Worm (Caenorhabditis elegans): ENCODE results near the gene F36G9.3.
"Not testable (repeated sequence)": the region's sequence is repeated elsewhere in the genome, so short reads cannot be mapped to it uniquely, and the experiment has no call there.

Gene F36G9.3

DNA sequence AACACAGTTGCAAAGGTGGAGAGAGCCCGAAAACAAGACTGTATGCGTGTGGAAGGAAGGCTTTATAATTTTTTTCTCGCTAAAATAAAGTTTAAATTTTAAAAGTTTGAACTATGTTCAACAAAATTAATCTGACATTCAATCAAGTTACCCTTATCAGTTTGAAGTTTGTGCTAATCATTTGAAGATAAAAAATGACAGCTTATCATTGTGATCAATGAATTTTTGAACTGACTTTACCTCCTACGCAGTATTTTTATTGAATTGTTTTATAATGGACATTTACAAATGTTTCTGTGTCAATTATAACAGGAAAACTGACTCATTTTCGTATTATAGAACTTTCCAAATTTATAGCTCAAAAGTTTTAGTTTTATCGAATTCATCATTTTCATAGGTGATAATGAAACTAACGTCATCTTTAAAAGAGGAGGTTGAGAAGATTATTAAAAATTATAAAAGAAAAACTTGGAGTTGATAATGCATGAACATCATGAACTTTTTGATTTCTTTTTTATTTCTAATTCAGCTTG is 21.1 kb downstream of the F36G9.3 start, which contains the start of gene oac-20:
Gene oac-20 (plus strand): TSS at position 483 of the 533 bp plus-strand sequence.
- TF ChIP-seq snpc-4 (tag; optimal IDR thresholded peaks at IDR 0.05), result no peak
- TF ChIP-seq ceh-83 (GFP tag; optimal IDR thresholded peaks at IDR 0.05), result no peak
- TF ChIP-seq elt-3 (tag; optimal IDR thresholded peaks at IDR 0.05), result no peak

DNA sequence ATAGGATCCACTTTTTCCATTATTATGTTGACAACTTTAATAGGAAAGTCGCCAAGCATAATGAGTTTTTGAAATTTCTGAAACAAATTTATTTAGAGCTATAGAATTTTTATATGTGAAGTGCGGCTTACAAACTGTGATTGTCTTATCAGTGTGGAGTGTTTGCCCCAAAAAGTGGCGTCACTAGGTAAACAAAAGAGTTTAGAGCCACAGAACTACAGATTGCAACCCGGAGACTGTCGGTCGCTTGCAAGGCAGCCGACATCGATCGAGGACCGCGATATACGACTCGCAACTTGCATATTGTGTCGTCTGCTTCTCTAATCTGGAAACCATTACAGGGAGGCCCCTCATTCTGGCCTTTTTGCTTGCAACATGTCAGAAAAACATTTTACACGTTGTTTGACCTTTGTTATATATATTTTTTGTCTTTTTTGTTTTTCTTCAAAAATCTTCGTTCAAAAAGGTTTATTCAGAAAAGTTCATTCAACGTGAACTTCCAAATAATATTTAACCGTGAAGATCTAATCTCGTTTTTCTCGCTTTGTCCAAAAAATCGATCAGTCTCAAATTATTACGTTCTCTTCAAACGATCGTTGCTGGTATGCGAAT is 25.6 kb downstream of the F36G9.3 start, which contains the start of the genes fbxa-99 and F36G9.13:
Gene fbxa-99 (minus strand): TSS at position 122 of the 612 bp plus-strand sequence.
Gene F36G9.13 (plus strand): TSS at position 562 of the 612 bp plus-strand sequence.
- TF ChIP-seq mls-2 (tag; optimal IDR thresholded peaks at IDR 0.05) (no peak), nhr-76 (tag; optimal IDR thresholded peaks at IDR 0.05) (no peak), hlh-1 (tag; optimal IDR thresholded peaks at IDR 0.05) (no peak), lin-32 (GFP tag; optimal IDR thresholded peaks at IDR 0.05) (no peak), snpc-4 (tag; optimal IDR thresholded peaks at IDR 0.05) (no peak), elt-3 (tag; optimal IDR thresholded peaks at IDR 0.05) (no peak), sem-2 (GFP tag; optimal IDR thresholded peaks at IDR 0.05) (no peak), blmp-1 (tag; optimal IDR thresholded peaks at IDR 0.05) (no peak), tbx-8 (GFP tag; optimal IDR thresholded peaks at IDR 0.05) (no peak), lin-13 (tag; optimal IDR thresholded peaks at IDR 0.05) (no peak), lsy-2 (tag; optimal IDR thresholded peaks at IDR 0.05) (no peak), nhr-12 (tag; optimal IDR thresholded peaks at IDR 0.05) (no peak), ces-1 (GFP tag; optimal IDR thresholded peaks at IDR 0.05) (no peak), bed-3 (GFP tag; optimal IDR thresholded peaks at IDR 0.05) (no peak), drap-1 (GFP tag; optimal IDR thresholded peaks at IDR 0.05) (no peak), elt-1 (tag; optimal IDR thresholded peaks at IDR 0.05; ENCODE audit: borderline replicate concordance, insufficient read depth) (no peak)

ce11 chrV:15988074-15988473 is 30.9 kb downstream of the F36G9.3 start, which contains the start of gene F36G9.15:
TSS of gene F36G9.15 (minus strand) at chrV:15988174.
- TF ChIP-seq unc-62 (GFP tag; optimal IDR thresholded peaks at IDR 0.05) (no peak), nhr-2 (tag; optimal IDR thresholded peaks at IDR 0.05) (no peak), tbx-8 (GFP tag; optimal IDR thresholded peaks at IDR 0.05) (no peak), bed-3 (GFP tag; optimal IDR thresholded peaks at IDR 0.05) (no peak), ceh-39 (tag; optimal IDR thresholded peaks at IDR 0.05) (no peak)

DNA sequence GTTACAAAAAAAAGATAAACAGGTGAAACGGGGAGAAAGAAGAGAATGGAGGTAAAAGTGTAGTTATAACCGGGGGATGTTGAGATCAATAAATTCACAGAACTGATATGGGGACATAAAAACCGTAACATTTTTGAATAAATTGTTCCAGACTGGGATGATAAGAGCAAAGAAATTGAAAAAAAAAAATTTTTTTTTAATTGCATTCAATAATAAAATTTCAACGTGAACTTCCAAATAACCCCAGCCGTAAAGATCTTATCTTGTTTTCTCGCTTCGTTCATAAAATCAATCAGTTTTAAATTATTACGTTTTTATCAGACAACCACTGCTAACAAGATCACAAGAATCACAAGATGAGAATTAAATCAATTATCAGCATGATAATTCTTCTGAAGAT is 34.7 kb downstream of the F36G9.3 start, which contains the start of gene C06C6.7:
Gene C06C6.7 (plus strand): TSS at position 301 of the 400 bp plus-strand sequence.
- not testable (repeated sequence) for TF ChIP-seq lin-32 (GFP tag; optimal IDR thresholded peaks at IDR 0.05); sem-2 (GFP tag; optimal IDR thresholded peaks at IDR 0.05); M03D4.4 (tag; optimal IDR thresholded peaks at IDR 0.05)

DNA sequence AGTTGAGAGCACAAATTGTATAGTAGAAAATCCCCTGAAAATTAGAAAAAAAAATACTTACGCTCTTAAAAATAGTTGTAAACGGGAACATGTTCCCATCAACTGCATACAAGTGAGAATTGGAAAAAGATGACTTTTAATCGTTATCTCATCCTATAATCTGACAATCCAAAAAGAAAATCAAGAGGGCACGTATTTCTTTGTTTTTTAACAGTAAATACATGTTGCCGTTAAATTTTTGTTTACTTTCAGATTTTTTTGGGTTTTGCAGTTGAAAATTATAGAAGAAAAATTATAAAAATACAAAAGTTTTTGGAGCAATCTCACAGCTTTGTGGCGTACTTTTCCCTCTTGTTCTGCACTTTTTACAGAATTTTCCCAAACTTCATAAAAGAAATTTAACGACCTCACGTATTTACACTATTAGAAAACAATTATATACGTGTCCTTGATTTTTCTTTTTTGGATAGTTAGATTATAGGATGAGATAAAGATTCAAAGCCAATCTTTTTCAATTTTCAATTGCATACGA is 39.5 kb downstream of the F36G9.3 start, which contains the start of the genes C06C6.9 and C06C6.8:
Gene C06C6.9 (minus strand): TSS at position 101 of the 532 bp plus-strand sequence.
Gene C06C6.8 (plus strand): TSS at position 482 of the 532 bp plus-strand sequence.
- no peak for TF ChIP-seq zip-8 (tag; optimal IDR thresholded peaks at IDR 0.05)
- no peak for TF ChIP-seq mab-5 (tag; optimal IDR thresholded peaks at IDR 0.05)
- TF ChIP-seq sptf-1 (tag; optimal IDR thresholded peaks at IDR 0.05), result no peak
- no peak for TF ChIP-seq nhr-2 (tag; optimal IDR thresholded peaks at IDR 0.05)
- no peak for TF ChIP-seq ceh-43 (GFP tag; optimal IDR thresholded peaks at IDR 0.05)
- TF ChIP-seq hlh-1 (tag; optimal IDR thresholded peaks at IDR 0.05), result no peak
- TF ChIP-seq sem-2 (GFP tag; optimal IDR thresholded peaks at IDR 0.05), result no peak
- no peak for TF ChIP-seq cnd-1 (tag; optimal IDR thresholded peaks at IDR 0.05)
- no peak for TF ChIP-seq nhr-12 (tag; optimal IDR thresholded peaks at IDR 0.05)
- TF ChIP-seq flh-1 (GFP tag; optimal IDR thresholded peaks at IDR 0.05), result no peak
- TF ChIP-seq bed-3 (GFP tag; optimal IDR thresholded peaks at IDR 0.05), result no peak
- TF ChIP-seq mls-2 (tag; optimal IDR thresholded peaks at IDR 0.05), result no peak
- TF ChIP-seq nhr-28 (tag; optimal IDR thresholded peaks at IDR 0.05), result no peak
- no peak for TF ChIP-seq unc-120 (tag; optimal IDR thresholded peaks at IDR 0.05; ENCODE audit: poor library complexity, severe bottlenecking)
- TF ChIP-seq unc-62 (GFP tag; optimal IDR thresholded peaks at IDR 0.05), result no peak
- TF ChIP-seq lsy-2 (tag; optimal IDR thresholded peaks at IDR 0.05), result no peak
- TF ChIP-seq elt-3 (tag; optimal IDR thresholded peaks at IDR 0.05), result no peak
- no peak for TF ChIP-seq ztf-11 (tag; optimal IDR thresholded peaks at IDR 0.05)
- TF ChIP-seq ceh-39 (tag; optimal IDR thresholded peaks at IDR 0.05), result no peak
- TF ChIP-seq blmp-1 (tag; optimal IDR thresholded peaks at IDR 0.05), result no peak

Data from whole organism, mixed stage, embryonic.